Worm (Caenorhabditis elegans) whole organism, midembryonic: ENCODE data around the gene argk-1.

ENCODE experiments used
- T22C8.4 ChIP-seq: fragments of 200-800 bp; sonication (Bioruptor generic); IDR thresholded peaks from 2 replicates; pipeline ENCODE4 v1.3.6; 2022; ENCODE audit warnings: missing genetic modification characterization, missing compliant biosample characterization
- flt-1 ChIP-seq: fragments of 200-800 bp; sonication (Bioruptor generic); IDR thresholded peaks from 2 replicates; pipeline ENCODE4 v1.3.6; 2022; ENCODE audit warnings: missing genetic modification characterization, missing compliant biosample characterization
- klf-2 ChIP-seq: fragments of 200-800 bp; sonication (Bioruptor generic); conservative IDR thresholded peaks from 2 replicates; pipeline ENCODE4 v1.3.6; 2022; ENCODE audit warnings: missing genetic modification reagents, missing genetic modification characterization, missing compliant biosample characterization
- med-1 ChIP-seq: sonication (generic microtip); optimal IDR thresholded peaks from 2 replicates; lab custom pipeline; 2017; ENCODE audit warnings: missing genetic modification characterization, mild to moderate bottlenecking, missing compliant biosample characterization, antibody characterized with exemption, missing genetic modification reagents; ENCODE audit not compliant: insufficient read depth
- ref-1 ChIP-seq: fragments of 200-800 bp; sonication (Bioruptor generic); conservative IDR thresholded peaks from 2 replicates; pipeline ENCODE4 v1.3.6; 2022; ENCODE audit warnings: missing genetic modification reagents, missing genetic modification characterization, missing compliant biosample characterization
- tab-1 ChIP-seq: fragments of 200-800 bp; sonication (Bioruptor generic); IDR thresholded peaks from 2 replicates; pipeline ENCODE4 v1.3.6; 2022; ENCODE audit warnings: missing genetic modification characterization, missing compliant biosample characterization
- ztf-23 ChIP-seq: fragments of 200-800 bp; sonication (Bioruptor generic); IDR thresholded peaks from 2 replicates; pipeline ENCODE4 v1.3.6; 2022; ENCODE audit warnings: missing genetic modification reagents, missing genetic modification characterization, missing compliant biosample characterization
- ztf-29 ChIP-seq: fragments of 200-800 bp; sonication (Bioruptor generic); IDR thresholded peaks from 2 replicates; pipeline ENCODE4 v1.3.6; 2022; ENCODE audit warnings: missing genetic modification reagents, missing genetic modification characterization, missing compliant biosample characterization

DNA sequence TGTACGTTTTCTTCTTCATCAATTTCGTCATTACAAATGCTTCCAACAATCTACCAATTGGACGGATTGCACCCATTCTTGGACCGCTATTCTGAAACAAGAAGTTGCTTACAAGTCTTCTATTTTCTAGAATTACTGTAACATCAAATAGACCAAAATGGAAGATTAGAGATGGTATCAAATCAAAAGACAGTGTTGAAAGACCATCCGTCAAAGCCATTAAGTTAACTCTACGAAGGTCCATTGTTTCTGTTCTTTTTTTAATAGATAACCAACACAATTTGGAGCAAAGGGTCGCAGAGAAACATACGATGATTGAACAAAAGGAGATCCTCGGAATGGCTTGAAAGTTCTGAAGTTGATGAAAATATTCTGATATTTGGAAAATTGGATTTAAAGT is 41.3 kb downstream of the argk-1 start:
- TF ChIP-seq T22C8.4 (GFP tag; lab: Robert Waterston, UW) (no peak), ref-1 (GFP tag; lab: Robert Waterston, UW) (no peak), klf-2 (no peak), tab-1 (GFP tag; lab: Robert Waterston, UW) (no peak), ztf-23 (GFP tag; lab: Robert Waterston, UW) (no peak), med-1 (GFP tag; lab: Kevin White, UChicago) (no peak), ztf-29 (GFP tag; lab: Robert Waterston, UW) (no peak), flt-1 (GFP tag; lab: Robert Waterston, UW) (no peak)
